Fruit fly (Drosophila melanogaster) whole organism, prepupa: ENCODE measurements around the gene COX6B.

Experiments
- CG11294 ChIP-seq: fragments of 200-800 bp; sonication (Bioruptor generic); IDR thresholded peaks from 2 replicates; pipeline ENCODE4 v1.3.6; 2022; ENCODE audit warnings: missing biosample characterization, missing genetic modification characterization
- CG3032 ChIP-seq: fragments of 200-800 bp; optimal IDR thresholded peaks from 2 replicates; lab custom pipeline; 2019; ENCODE audit warnings: missing biosample characterization, mild to moderate bottlenecking, missing genetic modification characterization, moderate library complexity
- CG31627 ChIP-seq: fragments of 200-800 bp; sonication (Bioruptor generic); optimal IDR thresholded peaks from 3 replicates; lab custom pipeline; 2016; ENCODE audit warnings: missing biosample characterization, missing genetic modification characterization
- CG4318 ChIP-seq: fragments of 200-800 bp; sonication (Bioruptor generic); optimal IDR thresholded peaks from 3 replicates; lab custom pipeline; 2017; ENCODE audit warnings: missing biosample characterization, mild to moderate bottlenecking, missing genetic modification characterization
- OdsH ChIP-seq: fragments of 200-800 bp; sonication (Bioruptor generic); optimal IDR thresholded peaks from 3 replicates; lab custom pipeline; 2016; ENCODE audit warnings: missing biosample characterization, missing genetic modification characterization
- achi ChIP-seq: fragments of 200-800 bp; sonication (Bioruptor generic); optimal IDR thresholded peaks from 3 replicates; lab custom pipeline; 2016; ENCODE audit warnings: missing biosample characterization, missing genetic modification characterization
- dac ChIP-seq: fragments of 200-800 bp; sonication (Bioruptor generic); optimal IDR thresholded peaks from 2 replicates; lab custom pipeline; 2017; ENCODE audit warnings: missing biosample characterization, mild to moderate bottlenecking, missing genetic modification characterization
- eg ChIP-seq: fragments of 200-800 bp; sonication (Bioruptor generic); IDR thresholded peaks from 3 replicates; pipeline ENCODE4 v1.3.6; 2022; ENCODE audit warnings: missing biosample characterization, missing genetic modification characterization
- svp ChIP-seq: fragments of 200-800 bp; sonication (Bioruptor generic); peaks from one replicate; lab custom pipeline; 2016; ENCODE audit warnings: missing biosample characterization, missing genetic modification characterization

DNA sequence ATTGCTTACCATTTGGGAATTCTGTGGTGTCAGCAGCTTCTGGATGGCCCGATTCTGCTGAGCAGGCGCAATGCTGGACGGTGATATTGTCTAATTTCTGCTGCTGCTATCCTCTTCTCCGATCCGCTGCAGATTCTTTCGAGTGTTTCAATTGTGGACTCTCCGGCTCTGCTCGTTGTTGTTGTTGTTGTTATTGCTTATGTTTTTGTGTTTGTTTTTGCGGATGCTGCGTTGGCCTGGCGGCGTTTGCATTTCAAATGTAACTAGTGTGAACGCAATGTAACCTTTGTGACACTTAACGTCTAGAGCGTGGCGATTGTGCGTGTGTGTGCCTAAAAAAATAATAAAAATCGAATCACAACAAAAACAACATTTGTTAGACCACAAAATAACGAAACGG is 32.2 kb downstream of the COX6B start:
- TF ChIP-seq dac (GFP tag; lab: Kevin White, UChicago) (no peak), OdsH (GFP tag; lab: Kevin White, UChicago) (no peak), CG3032 (tag; lab: Kevin White, UChicago) (no peak), svp (GFP tag; lab: Kevin White, UChicago) (no peak), CG4318 (GFP tag; lab: Kevin White, UChicago) (no peak), CG11294 (GFP tag; lab: Robert Waterston, UW) (no peak), CG31627 (GFP tag; lab: Kevin White, UChicago) (no peak), achi (GFP tag; lab: Kevin White, UChicago) (no peak), eg (GFP tag; lab: Robert Waterston, UW) (no peak)
